Worm (Caenorhabditis elegans) whole organism, L4 larva: Measurements from ENCODE around the gene pqm-1.

Source experiments
- D1046.2 ChIP-seq: fragments of 200-800 bp; sonication (Bioruptor generic); IDR thresholded peaks from 2 replicates; pipeline ENCODE4 v1.3.6; 2022; ENCODE audit warnings: missing genetic modification characterization, missing compliant biosample characterization
- F26F4.8 ChIP-seq: fragments of 200-800 bp; sonication (Bioruptor generic); conservative IDR thresholded peaks from 2 replicates; pipeline ENCODE4 v1.3.6; 2022; ENCODE audit warnings: missing genetic modification characterization, missing compliant biosample characterization
- F37D6.2 ChIP-seq: sonication (generic microtip); optimal IDR thresholded peaks from 2 replicates; lab custom pipeline; 2016; ENCODE audit warnings: mild to moderate bottlenecking, missing genetic modification characterization, missing compliant biosample characterization
- T26A8.4 ChIP-seq: fragments of 200-800 bp; sonication (Bioruptor generic); IDR thresholded peaks from 2 replicates; pipeline ENCODE4 v1.3.6; 2022; ENCODE audit warnings: missing genetic modification characterization, missing compliant biosample characterization
- Y48G9A.11 ChIP-seq: fragments of 200-800 bp; sonication (Bioruptor generic); IDR thresholded peaks from 2 replicates; pipeline ENCODE4 v1.3.6; 2022; ENCODE audit warnings: missing genetic modification reagents, missing genetic modification characterization, missing compliant biosample characterization
- ZK337.2 ChIP-seq: fragments of 200-800 bp; sonication (Bioruptor generic); IDR thresholded peaks from 2 replicates; pipeline ENCODE4 v1.3.6; 2022; ENCODE audit warnings: missing genetic modification reagents, missing genetic modification characterization, missing compliant biosample characterization
- aha-1 ChIP-seq: fragments of 150-350 bp; peaks from one replicate; lab custom pipeline; 2014; ENCODE audit warnings: missing biosample characterization, missing genetic modification characterization
- ama-1 ChIP-seq: fragments of 150-350 bp; optimal IDR thresholded peaks from 2 replicates; lab custom pipeline; 2014; ENCODE audit warnings: inconsistent platforms, mixed read lengths
- ceh-82 ChIP-seq: sonication (generic microtip); optimal IDR thresholded peaks from 2 replicates; lab custom pipeline; 2017; ENCODE audit warnings: missing biosample characterization, missing genetic modification characterization
- ces-1 ChIP-seq: fragments of 150-350 bp; sonication (generic microtip); optimal IDR thresholded peaks from 4 replicates; lab custom pipeline; 2014; ENCODE audit warnings: missing biosample characterization, missing genetic modification reagents, missing genetic modification characterization
- ctbp-1 ChIP-seq: fragments of 200-800 bp; sonication (Bioruptor generic); IDR thresholded peaks from 2 replicates; pipeline ENCODE4 v1.3.6; 2022; ENCODE audit warnings: missing genetic modification reagents, missing genetic modification characterization, missing compliant biosample characterization
- daf-16 ChIP-seq, 3 experiments: sonication (generic microtip); optimal IDR thresholded peaks; 2 replicates each; lab custom pipeline; 2016 to 2017; ENCODE audit warnings: missing genetic modification characterization in 3 of 3, missing genetic modification reagents in 3 of 3, mild to moderate bottlenecking in 2 of 3, missing compliant biosample characterization in 2 of 3, missing biosample characterization in 1 of 3, moderate library complexity in 1 of 3
- daf-19 ChIP-seq: fragments of 200-800 bp; sonication (Bioruptor generic); conservative IDR thresholded peaks from 2 replicates; pipeline ENCODE4 v1.3.6; 2022; ENCODE audit warnings: missing genetic modification characterization, missing compliant biosample characterization
- daf-8 ChIP-seq: fragments of 200-800 bp; sonication (Bioruptor generic); IDR thresholded peaks from 2 replicates; pipeline ENCODE4 v1.3.6; 2022; ENCODE audit warnings: missing genetic modification characterization, missing compliant biosample characterization
- dmd-6 ChIP-seq: fragments of 200-800 bp; sonication (Bioruptor generic); IDR thresholded peaks from 2 replicates; pipeline ENCODE4 v1.3.6; 2022; ENCODE audit warnings: missing genetic modification reagents, missing genetic modification characterization, missing compliant biosample characterization
- dpl-1 ChIP-seq: fragments of 150-350 bp; optimal IDR thresholded peaks from 2 replicates; lab custom pipeline; 2014; ENCODE audit warnings: missing biosample characterization, missing genetic modification reagents, missing genetic modification characterization
- dve-1 ChIP-seq: sonication (generic microtip); optimal IDR thresholded peaks from 2 replicates; lab custom pipeline; 2017; ENCODE audit warnings: antibody characterized with exemption, mild to moderate bottlenecking, missing genetic modification characterization, missing compliant biosample characterization; ENCODE audit not compliant: insufficient read depth
- egl-27 ChIP-seq: sonication (generic microtip); optimal IDR thresholded peaks from 3 replicates; lab custom pipeline; 2017; ENCODE audit warnings: missing biosample characterization, missing genetic modification reagents, missing genetic modification characterization
- fos-1 ChIP-seq: fragments of 150-350 bp; optimal IDR thresholded peaks from 2 replicates; lab custom pipeline; 2014; ENCODE audit warnings: missing biosample characterization, missing genetic modification characterization
- hlh-11 ChIP-seq: fragments of 200-800 bp; sonication (Bioruptor generic); optimal IDR thresholded peaks from 2 replicates; lab custom pipeline; 2018; ENCODE audit warnings: mild to moderate bottlenecking, missing genetic modification characterization, missing compliant biosample characterization
- hlh-30 ChIP-seq: sonication (generic microtip); optimal IDR thresholded peaks from 2 replicates; lab custom pipeline; 2017; ENCODE audit warnings: antibody characterized with exemption, mild to moderate bottlenecking, missing genetic modification characterization, missing compliant biosample characterization; ENCODE audit not compliant: insufficient read depth
- lim-7 ChIP-seq: fragments of 200-800 bp; sonication (Bioruptor generic); IDR thresholded peaks from 2 replicates; pipeline ENCODE4 v1.3.6; 2022; ENCODE audit warnings: missing genetic modification characterization, missing compliant biosample characterization
- lin-38 ChIP-seq: fragments of 200-800 bp; sonication (Bioruptor generic); IDR thresholded peaks from 2 replicates; pipeline ENCODE4 v1.3.6; 2022; ENCODE audit warnings: missing genetic modification reagents, missing genetic modification characterization, missing compliant biosample characterization
- lsy-2 ChIP-seq, 2 experiments: fragments of 150-350 bp in 1 of 2; sonication (generic microtip) in 1 of 2; optimal IDR thresholded peaks; 2 replicates each; lab custom pipeline; 2014 to 2017; ENCODE audit warnings: missing biosample characterization in 2 of 2, missing genetic modification characterization in 2 of 2
- mdl-1 ChIP-seq, 2 experiments: fragments of 150-350 bp in 1 of 2; sonication (generic microtip) in 1 of 2; optimal IDR thresholded peaks; 2 replicates each; lab custom pipeline; 2014 to 2017; ENCODE audit warnings: missing biosample characterization in 2 of 2, missing genetic modification characterization in 2 of 2
- mep-1 ChIP-seq: fragments of 150-350 bp; sonication (generic microtip); optimal IDR thresholded peaks from 3 replicates; lab custom pipeline; 2014; ENCODE audit warnings: missing biosample characterization, missing genetic modification characterization
- mes-2 ChIP-seq: sonication (generic microtip); optimal IDR thresholded peaks from 2 replicates; lab custom pipeline; 2016; ENCODE audit warnings: missing genotype, mild to moderate bottlenecking, missing genetic modification characterization, missing compliant biosample characterization; ENCODE audit not compliant: poor library complexity, severe bottlenecking
- nhr-102 ChIP-seq: sonication (generic microtip); optimal IDR thresholded peaks from 2 replicates; lab custom pipeline; 2016; ENCODE audit warnings: mild to moderate bottlenecking, missing genetic modification characterization, moderate library complexity, missing compliant biosample characterization
- nhr-11 ChIP-seq: fragments of 150-350 bp; optimal IDR thresholded peaks from 2 replicates; lab custom pipeline; 2014; ENCODE audit warnings: missing biosample characterization, missing genetic modification characterization
- nhr-25 ChIP-seq: sonication (generic microtip); optimal IDR thresholded peaks from 2 replicates; lab custom pipeline; 2017; ENCODE audit warnings: missing genetic modification characterization, mild to moderate bottlenecking, missing compliant biosample characterization, antibody characterized with exemption, moderate library complexity, borderline replicate concordance; ENCODE audit not compliant: insufficient read depth
- nhr-28 ChIP-seq: fragments of 150-350 bp; optimal IDR thresholded peaks from 2 replicates; lab custom pipeline; 2014; ENCODE audit warnings: missing biosample characterization, missing genetic modification characterization
- nhr-41 ChIP-seq: fragments of 200-800 bp; sonication (Bioruptor generic); IDR thresholded peaks from 2 replicates; pipeline ENCODE4 v1.3.6; 2022; ENCODE audit warnings: missing genetic modification reagents, missing genetic modification characterization, missing compliant biosample characterization
- nhr-76 ChIP-seq: fragments of 150-350 bp; optimal IDR thresholded peaks from 2 replicates; lab custom pipeline; 2014; ENCODE audit warnings: missing biosample characterization, missing genetic modification characterization
- nhr-77 ChIP-seq: fragments of 150-350 bp; optimal IDR thresholded peaks from 2 replicates; lab custom pipeline; 2014; ENCODE audit warnings: missing biosample characterization, missing genetic modification characterization
- sdz-12 ChIP-seq: fragments of 200-800 bp; sonication (Bioruptor generic); optimal IDR thresholded peaks from 2 replicates; lab custom pipeline; 2018; ENCODE audit warnings: mild to moderate bottlenecking, missing genetic modification characterization, missing compliant biosample characterization
- spr-3 ChIP-seq: fragments of 200-800 bp; sonication (Bioruptor generic); optimal IDR thresholded peaks from 2 replicates; lab custom pipeline; 2018; ENCODE audit warnings: mild to moderate bottlenecking, missing genetic modification characterization, missing compliant biosample characterization
- tag-97 ChIP-seq: fragments of 200-800 bp; sonication (Bioruptor generic); IDR thresholded peaks from 2 replicates; pipeline ENCODE4 v1.3.6; 2022; ENCODE audit warnings: missing genetic modification characterization, missing compliant biosample characterization
- tra-1 ChIP-seq: fragments of 200-800 bp; sonication (Bioruptor generic); IDR thresholded peaks from 2 replicates; pipeline ENCODE4 v1.3.6; 2022; ENCODE audit warnings: missing genetic modification reagents, missing genetic modification characterization, missing compliant biosample characterization
- unc-130 ChIP-seq: sonication (generic microtip); optimal IDR thresholded peaks from 2 replicates; lab custom pipeline; 2016; ENCODE audit warnings: missing genetic modification reagents, missing genetic modification characterization, missing compliant biosample characterization
- unc-39 ChIP-seq: sonication (generic microtip); optimal IDR thresholded peaks from 2 replicates; lab custom pipeline; 2017; ENCODE audit warnings: missing biosample characterization, missing genetic modification characterization
- zfp-2 ChIP-seq: sonication (generic microtip); optimal IDR thresholded peaks from 2 replicates; lab custom pipeline; 2016; ENCODE audit warnings: mild to moderate bottlenecking, missing genetic modification characterization, missing compliant biosample characterization
- zfp-3 ChIP-seq: fragments of 200-800 bp; sonication (Bioruptor generic); conservative IDR thresholded peaks from 2 replicates; pipeline ENCODE4 v1.3.6; 2022; ENCODE audit warnings: missing genetic modification reagents, missing genetic modification characterization, missing compliant biosample characterization
- ztf-7 ChIP-seq: fragments of 150-350 bp; optimal IDR thresholded peaks from 2 replicates; lab custom pipeline; 2014; ENCODE audit warnings: missing biosample characterization, missing genetic modification characterization

Gene pqm-1

DNA sequence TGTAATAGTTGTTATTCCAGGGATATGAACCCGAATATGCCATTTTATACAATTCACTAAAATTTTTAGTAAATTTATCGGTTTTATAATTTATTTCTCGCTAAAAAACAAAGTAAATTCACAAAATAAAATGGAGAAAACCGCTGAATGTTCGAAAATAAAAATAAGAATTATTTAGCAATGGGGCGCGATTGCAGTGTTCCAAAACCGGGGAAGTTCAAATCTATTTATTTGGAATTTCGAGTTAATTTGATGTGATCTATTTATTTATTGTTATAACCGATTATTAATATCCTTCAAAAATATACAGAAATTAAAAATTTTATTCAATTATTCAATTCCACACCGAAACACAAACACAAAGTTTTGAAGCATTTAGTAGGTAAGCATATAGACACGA lies 19.9 kb downstream of the pqm-1 start, which contains the start of gene F40F8.11:
TSS of gene F40F8.11 (minus strand) at position 49 of the 400 bp plus-strand sequence.
- TF ChIP-seq mes-2 (tag; lab: Kevin White, UChicago), result peak; percentile 68
- TF ChIP-seq mep-1 (tag; lab: Kevin White, UChicago), result peak; percentile 21
- no peak for TF ChIP-seq F37D6.2 (tag; lab: Kevin White, UChicago)
- TF ChIP-seq zfp-3 (GFP tag; lab: Robert Waterston, UW), result no peak
- no peak for TF ChIP-seq lim-7 (GFP tag; lab: Robert Waterston, UW)
- TF ChIP-seq mdl-1 (tag; optimal IDR thresholded peaks at IDR 0.05; lab: Kevin White, UChicago), result no peak
- no peak for TF ChIP-seq nhr-76 (tag; lab: Kevin White, UChicago)
- TF ChIP-seq unc-130 (GFP tag; lab: Kevin White, UChicago), result no peak
- no peak for TF ChIP-seq ZK337.2 (GFP tag; lab: Robert Waterston, UW)
- TF ChIP-seq dpl-1 (GFP tag; lab: Kevin White, UChicago), result peak; percentile 86
- TF ChIP-seq nhr-41 (GFP tag; lab: Robert Waterston, UW), result no peak
- TF ChIP-seq Y48G9A.11 (GFP tag; lab: Robert Waterston, UW), result no peak
- TF ChIP-seq hlh-30 (tag; lab: Kevin White, UChicago), result peak; percentile 25
- no peak for TF ChIP-seq dmd-6
- TF ChIP-seq fos-1 (tag; lab: Kevin White, UChicago), result no peak
- no peak for TF ChIP-seq daf-8 (GFP tag; lab: Robert Waterston, UW)
- TF ChIP-seq daf-19 (GFP tag; lab: Robert Waterston, UW), result no peak
- TF ChIP-seq nhr-11, result no peak
- TF ChIP-seq daf-16 (GFP tag; optimal IDR thresholded peaks at IDR 0.05; lab: Kevin White, UChicago), result peak in 1 of 2 experiments; percentile 44
- TF ChIP-seq daf-16 (tag; optimal IDR thresholded peaks at IDR 0.05; lab: Kevin White, UChicago), result peak; percentile 32
- no peak for TF ChIP-seq T26A8.4 (GFP tag; lab: Robert Waterston, UW)
- TF ChIP-seq ctbp-1 (GFP tag; lab: Robert Waterston, UW), result no peak
- TF ChIP-seq lsy-2 (tag; optimal IDR thresholded peaks at IDR 0.05; lab: Kevin White, UChicago), result peak in 1 of 2 experiments; percentile 82
- TF ChIP-seq unc-39 (tag; lab: Kevin White, UChicago), result no peak
- peak; percentile 93 for TF ChIP-seq lin-38 (GFP tag; lab: Robert Waterston, UW)
- peak; percentile 11 for TF ChIP-seq nhr-102 (tag; lab: Kevin White, UChicago)
- no peak for TF ChIP-seq sdz-12 (GFP tag; lab: Kevin White, UChicago)
- no peak for TF ChIP-seq tra-1 (GFP tag; lab: Robert Waterston, UW)
- TF ChIP-seq aha-1 (tag; lab: Kevin White, UChicago), result peak; percentile 8
- TF ChIP-seq F26F4.8 (GFP tag; lab: Robert Waterston, UW), result no peak
- TF ChIP-seq dve-1 (tag; lab: Kevin White, UChicago), result peak; percentile 66
- no peak for TF ChIP-seq zfp-2 (tag; lab: Kevin White, UChicago)
- peak; percentile 23 for TF ChIP-seq nhr-77
- no peak for TF ChIP-seq hlh-11
- no peak for TF ChIP-seq ceh-82 (tag; lab: Kevin White, UChicago)
- peak; percentile 1 for TF ChIP-seq nhr-28 (tag; lab: Kevin White, UChicago)
- TF ChIP-seq tag-97 (GFP tag; lab: Robert Waterston, UW), result no peak
- TF ChIP-seq nhr-25 (tag; lab: Kevin White, UChicago), result no peak
- no peak for TF ChIP-seq spr-3 (GFP tag; lab: Kevin White, UChicago)

DNA sequence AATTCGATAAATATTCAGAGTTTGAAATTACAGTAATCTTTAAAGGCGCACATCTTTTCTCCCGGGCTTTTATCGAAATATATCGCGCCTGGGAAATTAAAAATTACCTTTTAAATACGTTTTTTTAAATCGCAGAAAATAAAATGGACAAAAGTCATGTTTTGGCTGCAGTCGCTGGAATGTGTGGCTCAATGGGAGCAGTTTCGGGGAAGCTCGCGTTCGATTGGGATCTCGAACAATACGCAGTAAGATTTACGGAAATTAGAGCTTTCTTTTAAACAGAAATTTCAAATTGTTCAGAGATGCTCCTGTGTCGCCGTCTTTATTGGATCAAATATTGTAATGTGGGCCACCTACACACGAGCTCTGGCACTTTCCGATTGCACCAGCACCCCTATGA lies 22.9 kb downstream of the pqm-1 start, which contains the start of gene F40F8.12:
TSS of gene F40F8.12 (plus strand) at position 301 of the 400 bp plus-strand sequence.
- TF ChIP-seq ztf-7, result no peak
- TF ChIP-seq mdl-1 (tag; optimal IDR thresholded peaks at IDR 0.05; lab: Kevin White, UChicago), result no peak
- TF ChIP-seq D1046.2, result no peak
- no peak for TF ChIP-seq dmd-6
- no peak for TF ChIP-seq ces-1 (GFP tag; lab: Kevin White, UChicago)
- TF ChIP-seq egl-27 (tag; lab: Kevin White, UChicago), result no peak
- TF ChIP-seq ama-1 (lab: Kevin White, UChicago), result no peak
- TF ChIP-seq mep-1 (tag; lab: Kevin White, UChicago), result no peak
